Fruit fly (Drosophila melanogaster): ENCODE measurements around the gene Jasper.
A peak's percentile ranks its signal among the peaks of the same experiment; 100 is the strongest.

Jasper gene

DNA sequence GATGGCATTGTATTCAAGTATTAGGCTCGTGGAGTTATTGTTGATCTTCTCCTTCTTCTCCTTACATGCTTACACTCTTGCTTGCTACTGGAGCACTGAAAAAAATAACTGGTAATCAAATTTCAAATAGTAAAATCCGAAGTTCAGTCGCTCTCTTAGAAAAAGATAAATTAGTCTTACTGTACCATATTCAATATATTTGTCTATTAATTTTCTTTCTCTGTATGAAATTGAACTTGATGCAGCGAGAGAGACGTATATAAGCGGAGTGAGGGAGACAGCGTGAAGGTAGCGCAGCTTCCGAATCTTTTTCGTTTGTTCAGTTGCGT is 8.8 kb downstream of the Jasper start (continued):
- TF ChIP-seq jumu (GFP tag; optimal IDR thresholded peaks at IDR 0.05) (peak; percentile 88), Dad (GFP tag; optimal IDR thresholded peaks at IDR 0.05) (peak; percentile 83), CG1647 (GFP tag; optimal IDR thresholded peaks at IDR 0.05) (peak; percentile 78), Dref (GFP tag; IDR thresholded peaks at IDR 0.05) (no peak), tap (tag; optimal IDR thresholded peaks at IDR 0.05) (peak; percentile 96), hb (GFP tag; IDR thresholded peaks at IDR 0.05; ENCODE audit: partially characterized antibody) (no peak), disco-r (GFP tag; optimal IDR thresholded peaks at IDR 0.05) (peak; percentile 72), Doc3 (GFP tag; IDR thresholded peaks at IDR 0.05; ENCODE audit: partially characterized antibody) (no peak), hth (optimal IDR thresholded peaks at IDR 0.05) (no peak), CG17568 (GFP tag; optimal IDR thresholded peaks at IDR 0.05) (peak; percentile 37), exex (tag; optimal IDR thresholded peaks at IDR 0.05) (peak; percentile 36), Lhr (GFP tag; optimal IDR thresholded peaks at IDR 0.05) (no peak), CG14710 (tag; optimal IDR thresholded peaks at IDR 0.05) (peak; percentile 90), Tbp (GFP tag; optimal IDR thresholded peaks at IDR 0.05) (no peak), amos (GFP tag; IDR thresholded peaks at IDR 0.05; ENCODE audit: partially characterized antibody) (no peak), CG31388 (GFP tag; optimal IDR thresholded peaks at IDR 0.05) (peak; percentile 59), kay (GFP tag; optimal IDR thresholded peaks at IDR 0.05) (peak; percentile 32), CG12071 (GFP tag; optimal IDR thresholded peaks at IDR 0.05) (peak; percentile 89), CG6272 (GFP tag; IDR thresholded peaks at IDR 0.05) (peak; percentile 72), CG10274 (GFP tag; optimal IDR thresholded peaks at IDR 0.05) (peak; percentile 79), grn (GFP tag; optimal IDR thresholded peaks at IDR 0.05) (peak; percentile 56), Aef1 (GFP tag; IDR thresholded peaks at IDR 0.05) (peak; percentile 92), Lim3 (GFP tag; IDR thresholded peaks at IDR 0.05) (peak; percentile 74), onecut (GFP tag; IDR thresholded peaks at IDR 0.05) (peak; percentile 89), Pdp1 (GFP tag; optimal IDR thresholded peaks at IDR 0.05) (peak; percentile 87 to 89), CG32767 (GFP tag; IDR thresholded peaks at IDR 0.05) (peak; percentile 72), ab (GFP tag; optimal IDR thresholded peaks at IDR 0.05) (no peak), MTF-1 (GFP tag; optimal IDR thresholded peaks at IDR 0.05; ENCODE audit: borderline replicate concordance) (peak; percentile 77), CG7963 (GFP tag; IDR thresholded peaks at IDR 0.05; ENCODE audit: partially characterized antibody) (no peak), slbo (GFP tag; IDR thresholded peaks at IDR 0.05) (peak; percentile 79), Six4 (GFP tag; optimal IDR thresholded peaks at IDR 0.05) (peak; percentile 94), Nf-YB (GFP tag; optimal IDR thresholded peaks at IDR 0.05) (peak; percentile 43), Rx (GFP tag; IDR thresholded peaks at IDR 0.05) (peak; percentile 91), kni (GFP tag; optimal IDR thresholded peaks at IDR 0.05) (peak; percentile 49), Hey (tag; optimal IDR thresholded peaks at IDR 0.05) (no peak), lov (optimal IDR thresholded peaks at IDR 0.05) (no peak), lov (GFP tag; IDR thresholded peaks at IDR 0.05) (peak; percentile 94), cad (GFP tag; optimal IDR thresholded peaks at IDR 0.05) (no peak), CG34376 (GFP tag; optimal IDR thresholded peaks at IDR 0.05) (peak; percentile 37), Oaz (GFP tag; IDR thresholded peaks at IDR 0.05) (peak; percentile 84), ssp (GFP tag; IDR thresholded peaks at IDR 0.05) (peak; percentile 78), ham (GFP tag; IDR thresholded peaks at IDR 0.05) (0 out of 2 replicates have a peak, but pooled peaks have one; percentile 43), CG12299 (tag; optimal IDR thresholded peaks at IDR 0.05) (peak; percentile 48), CG8089 (GFP tag; optimal IDR thresholded peaks at IDR 0.05) (peak; percentile 71), gcm2 (GFP tag; optimal IDR thresholded peaks at IDR 0.05) (peak; percentile 19), row (GFP tag; IDR thresholded peaks at IDR 0.05) (peak; percentile 91), CG3847 (GFP tag; IDR thresholded peaks at IDR 0.05) (peak; percentile 59), CG12659 (GFP tag; optimal IDR thresholded peaks at IDR 0.05) (peak; percentile 60), CG43689 (GFP tag; IDR thresholded peaks at IDR 0.05) (peak; percentile 90), inv (GFP tag; IDR thresholded peaks at IDR 0.05; ENCODE audit: partially characterized antibody) (no peak), en (GFP tag; optimal IDR thresholded peaks at IDR 0.05) (peak; percentile 72), grau (tag; optimal IDR thresholded peaks at IDR 0.05) (peak; percentile 39)
